Worm (Caenorhabditis elegans): Measurements from ENCODE around the gene srw-3.

ce11 chrV:7754557-7754956 lies 49.1 kb downstream of the srw-3 start, which contains the start of gene T05B11.4:
- TF ChIP-seq nhr-237 (tag; optimal IDR thresholded peaks at IDR 0.05) (no peak), Y55F3AM.14 (GFP tag; optimal IDR thresholded peaks at IDR 0.05) (no peak), ama-1 (optimal IDR thresholded peaks at IDR 0.05) (no peak), egl-27 (tag; optimal IDR thresholded peaks at IDR 0.05) (no peak), C34F6.9 (tag; optimal IDR thresholded peaks at IDR 0.05) (no peak), lin-13 (GFP tag; optimal IDR thresholded peaks at IDR 0.05) (no peak), unc-62 (GFP tag; optimal IDR thresholded peaks at IDR 0.05) (no peak), ceh-82 (tag; optimal IDR thresholded peaks at IDR 0.05) (no peak), mdl-1 (tag; optimal IDR thresholded peaks at IDR 0.05) (no peak), lsy-2 (tag; optimal IDR thresholded peaks at IDR 0.05) (no peak), sma-9 (GFP tag; optimal IDR thresholded peaks at IDR 0.05) (no peak), sma-9 (tag; optimal IDR thresholded peaks at IDR 0.05) (no peak), skn-1 (tag; optimal IDR thresholded peaks at IDR 0.05) (no peak)

Measured in whole organism, L2 larva.